Worm (Caenorhabditis elegans) whole organism, young adult: ENCODE results near the gene Y69A2AR.32.

Experiments
- B0019.2 ChIP-seq: fragments of 200-800 bp; sonication (Bioruptor generic); conservative IDR thresholded peaks from 2 replicates; pipeline ENCODE4 v1.3.6; 2022; ENCODE audit warnings: missing genetic modification reagents, missing genetic modification characterization, missing compliant biosample characterization
- B0035.1 ChIP-seq: sonication (generic microtip); optimal IDR thresholded peaks from 2 replicates; lab custom pipeline; 2016; ENCODE audit warnings: missing genetic modification characterization, mild to moderate bottlenecking, missing compliant biosample characterization, missing genotype, missing genetic modification reagents
- B0336.3 ChIP-seq: fragments of 200-800 bp; sonication (Bioruptor generic); IDR thresholded peaks from 2 replicates; pipeline ENCODE4 v1.3.6; 2022; ENCODE audit warnings: missing genetic modification characterization, missing compliant biosample characterization
- C06A6.2 ChIP-seq: fragments of 200-800 bp; sonication (Bioruptor generic); conservative IDR thresholded peaks from 2 replicates; pipeline ENCODE4 v1.3.6; 2022; ENCODE audit warnings: missing genetic modification characterization, missing compliant biosample characterization
- C17E4.6 ChIP-seq: fragments of 200-800 bp; sonication (Bioruptor generic); IDR thresholded peaks from 2 replicates; pipeline ENCODE4 v1.3.6; 2022; ENCODE audit warnings: missing genetic modification reagents, missing genetic modification characterization, missing compliant biosample characterization
- F33H1.4 ChIP-seq: fragments of 200-800 bp; sonication (Bioruptor generic); IDR thresholded peaks from 2 replicates; pipeline ENCODE4 v1.3.6; 2022; ENCODE audit warnings: missing genetic modification reagents, missing genetic modification characterization, missing compliant biosample characterization
- F39B2.1 ChIP-seq: fragments of 200-800 bp; sonication (Bioruptor generic); IDR thresholded peaks from 2 replicates; pipeline ENCODE4 v1.3.6; 2022; ENCODE audit warnings: missing genetic modification reagents, missing genetic modification characterization, missing compliant biosample characterization
- F49E8.2 ChIP-seq: sonication (generic microtip); optimal IDR thresholded peaks from 3 replicates; lab custom pipeline; 2017; ENCODE audit warnings: missing genetic modification characterization, mild to moderate bottlenecking, missing compliant biosample characterization, antibody characterized with exemption, moderate library complexity; ENCODE audit not compliant: insufficient read depth
- F57A8.1 ChIP-seq: fragments of 200-800 bp; sonication (Bioruptor generic); optimal IDR thresholded peaks from 2 replicates; lab custom pipeline; 2018; ENCODE audit warnings: mild to moderate bottlenecking, missing genetic modification characterization, moderate library complexity, missing compliant biosample characterization
- K11D2.4 ChIP-seq: fragments of 200-800 bp; sonication (Bioruptor generic); IDR thresholded peaks from 2 replicates; pipeline ENCODE4 v1.3.6; 2022; ENCODE audit warnings: missing genetic modification reagents, missing genetic modification characterization, missing compliant biosample characterization
- Y56A3A.18 ChIP-seq: fragments of 200-800 bp; sonication (Bioruptor generic); IDR thresholded peaks from 2 replicates; pipeline ENCODE4 v1.3.6; 2022; ENCODE audit warnings: missing genetic modification reagents, missing genetic modification characterization, missing compliant biosample characterization
- akir-1 ChIP-seq: fragments of 200-800 bp; sonication (Bioruptor generic); optimal IDR thresholded peaks from 2 replicates; lab custom pipeline; 2018; ENCODE audit warnings: mild to moderate bottlenecking, missing genetic modification characterization, moderate library complexity, missing compliant biosample characterization
- aptf-3 ChIP-seq: fragments of 200-800 bp; sonication (Bioruptor generic); IDR thresholded peaks from 2 replicates; pipeline ENCODE4 v1.3.6; 2022; ENCODE audit warnings: missing genetic modification characterization, missing compliant biosample characterization
- athp-1 ChIP-seq: sonication (generic microtip); optimal IDR thresholded peaks from 2 replicates; lab custom pipeline; 2017; ENCODE audit warnings: mild to moderate bottlenecking, missing genetic modification characterization, missing compliant biosample characterization
- attf-3 ChIP-seq: fragments of 200-800 bp; sonication (Bioruptor generic); conservative IDR thresholded peaks from 2 replicates; pipeline ENCODE4 v1.3.6; 2022; ENCODE audit warnings: missing genetic modification reagents, missing genetic modification characterization, missing compliant biosample characterization
- attf-5 ChIP-seq: fragments of 200-800 bp; sonication (Bioruptor generic); optimal IDR thresholded peaks from 2 replicates; lab custom pipeline; 2018; ENCODE audit warnings: mild to moderate bottlenecking, missing genetic modification characterization, missing compliant biosample characterization
- bed-1 ChIP-seq: fragments of 200-800 bp; sonication (Bioruptor generic); IDR thresholded peaks from 2 replicates; pipeline ENCODE4 v1.3.6; 2022; ENCODE audit warnings: missing genetic modification reagents, missing genetic modification characterization, missing compliant biosample characterization
- ccch-3 ChIP-seq: fragments of 200-800 bp; sonication (Bioruptor generic); optimal IDR thresholded peaks from 2 replicates; lab custom pipeline; 2018; ENCODE audit warnings: mild to moderate bottlenecking, missing genetic modification characterization, missing compliant biosample characterization
- cebp-2 ChIP-seq: fragments of 200-800 bp; sonication (Bioruptor generic); IDR thresholded peaks from 2 replicates; pipeline ENCODE4 v1.3.6; 2022; ENCODE audit warnings: missing genetic modification characterization, missing compliant biosample characterization
- ceh-40 ChIP-seq: fragments of 200-800 bp; sonication (Bioruptor generic); IDR thresholded peaks from 2 replicates; pipeline ENCODE4 v1.3.6; 2022; ENCODE audit warnings: missing genetic modification characterization, missing compliant biosample characterization
- ceh-79 ChIP-seq: sonication (generic microtip); optimal IDR thresholded peaks from 2 replicates; lab custom pipeline; 2017; ENCODE audit warnings: mild to moderate bottlenecking, missing genetic modification characterization, missing compliant biosample characterization
- die-1 ChIP-seq: sonication (generic microtip); optimal IDR thresholded peaks from 2 replicates; lab custom pipeline; 2016; ENCODE audit warnings: missing genotype, mild to moderate bottlenecking, missing genetic modification characterization, missing compliant biosample characterization
- dpff-1 ChIP-seq: sonication (generic microtip); optimal IDR thresholded peaks from 2 replicates; lab custom pipeline; 2017; ENCODE audit warnings: mild to moderate bottlenecking, missing genetic modification characterization, missing compliant biosample characterization
- egl-44 ChIP-seq: fragments of 200-800 bp; sonication (Bioruptor generic); IDR thresholded peaks from 2 replicates; pipeline ENCODE4 v1.3.6; 2022; ENCODE audit warnings: missing genetic modification reagents, missing genetic modification characterization, missing compliant biosample characterization
- egrh-3 ChIP-seq: fragments of 200-800 bp; sonication (Bioruptor generic); IDR thresholded peaks from 2 replicates; pipeline ENCODE4 v1.3.6; 2022; ENCODE audit warnings: missing genetic modification reagents, missing genetic modification characterization, missing compliant biosample characterization
- ekl-4 ChIP-seq: fragments of 200-800 bp; sonication (Bioruptor generic); IDR thresholded peaks from 2 replicates; pipeline ENCODE4 v1.3.6; 2022; ENCODE audit warnings: missing genetic modification reagents, missing genetic modification characterization, missing compliant biosample characterization
- fkh-3 ChIP-seq: sonication (generic microtip); optimal IDR thresholded peaks from 2 replicates; lab custom pipeline; 2016; ENCODE audit warnings: mild to moderate bottlenecking, missing genetic modification characterization, missing compliant biosample characterization
- hmg-1.2 ChIP-seq: fragments of 200-800 bp; sonication (Bioruptor generic); IDR thresholded peaks from 2 replicates; pipeline ENCODE4 v1.3.6; 2022; ENCODE audit warnings: missing genetic modification reagents, missing genetic modification characterization, missing compliant biosample characterization
- hmg-20 ChIP-seq: fragments of 200-800 bp; sonication (Bioruptor generic); IDR thresholded peaks from 2 replicates; pipeline ENCODE4 v1.3.6; 2022; ENCODE audit warnings: missing genetic modification reagents, missing genetic modification characterization, missing compliant biosample characterization
- hrde-1 ChIP-seq: sonication (generic microtip); optimal IDR thresholded peaks from 2 replicates; lab custom pipeline; 2016; ENCODE audit warnings: missing genetic modification characterization, mild to moderate bottlenecking, missing compliant biosample characterization, moderate library complexity, missing genotype, missing genetic modification reagents, borderline replicate concordance
- let-607 ChIP-seq, 2 experiments: fragments of 200-800 bp in 1 of 2; sonication (Bioruptor generic) in 1 of 2; sonication (generic microtip) in 1 of 2; optimal IDR thresholded peaks; 2 replicates each; lab custom pipeline; 2016 to 2018; ENCODE audit warnings: mild to moderate bottlenecking in 2 of 2, missing compliant biosample characterization in 2 of 2, missing genetic modification characterization in 2 of 2, moderate library complexity in 2 of 2, missing genotype in 1 of 2
- lin-54 ChIP-seq: fragments of 200-800 bp; sonication (Bioruptor generic); optimal IDR thresholded peaks from 2 replicates; lab custom pipeline; 2018; ENCODE audit warnings: mild to moderate bottlenecking, missing genetic modification characterization, missing compliant biosample characterization
- lir-1 ChIP-seq: fragments of 200-800 bp; sonication (Bioruptor generic); conservative IDR thresholded peaks from 2 replicates; pipeline ENCODE4 v1.3.6; 2022; ENCODE audit warnings: missing genetic modification reagents, missing genetic modification characterization, missing compliant biosample characterization
- lsl-1 ChIP-seq: fragments of 200-800 bp; sonication (Bioruptor generic); optimal IDR thresholded peaks from 2 replicates; lab custom pipeline; 2018; ENCODE audit warnings: mild to moderate bottlenecking, missing genetic modification characterization, moderate library complexity, missing compliant biosample characterization
- mel-28 ChIP-seq: sonication (generic microtip); optimal IDR thresholded peaks from 2 replicates; lab custom pipeline; 2016; ENCODE audit warnings: borderline replicate concordance, mild to moderate bottlenecking, missing genetic modification characterization, missing compliant biosample characterization
- mes-4 ChIP-seq: sonication (generic microtip); optimal IDR thresholded peaks from 2 replicates; lab custom pipeline; 2016; ENCODE audit warnings: missing genotype, missing genetic modification characterization, missing compliant biosample characterization
- nfya-1 ChIP-seq: sonication (generic microtip); optimal IDR thresholded peaks from 2 replicates; lab custom pipeline; 2017; ENCODE audit warnings: antibody characterized with exemption, missing compliant biosample characterization, missing genetic modification characterization, borderline replicate concordance; ENCODE audit not compliant: insufficient read depth
- nhr-27 ChIP-seq: fragments of 200-800 bp; sonication (Bioruptor generic); optimal IDR thresholded peaks from 2 replicates; lab custom pipeline; 2018; ENCODE audit warnings: mild to moderate bottlenecking, missing genetic modification characterization, moderate library complexity, missing compliant biosample characterization
- nhr-80 ChIP-seq: sonication (generic microtip); optimal IDR thresholded peaks from 2 replicates; lab custom pipeline; 2016; ENCODE audit warnings: missing genetic modification characterization, missing compliant biosample characterization
- pha-4 ChIP-seq: fragments of 150-350 bp; sonication (generic microtip); optimal IDR thresholded peaks from 2 replicates; lab custom pipeline; 2014; ENCODE audit warnings: missing biosample characterization, missing genetic modification reagents, missing genetic modification characterization
- snpc-1.1 ChIP-seq: sonication (generic microtip); optimal IDR thresholded peaks from 2 replicates; lab custom pipeline; 2017; ENCODE audit warnings: missing genetic modification characterization, mild to moderate bottlenecking, missing compliant biosample characterization, antibody characterized with exemption, moderate library complexity, missing genotype, missing genetic modification reagents; ENCODE audit not compliant: insufficient read depth
- snpc-1.3 ChIP-seq: sonication (generic microtip); optimal IDR thresholded peaks from 2 replicates; lab custom pipeline; 2017; ENCODE audit warnings: missing genetic modification characterization, mild to moderate bottlenecking, missing compliant biosample characterization, antibody characterized with exemption, moderate library complexity, missing genotype, missing genetic modification reagents; ENCODE audit not compliant: insufficient read depth
- tbp1 ChIP-seq: fragments of 200-800 bp; sonication (Bioruptor generic); optimal IDR thresholded peaks from 2 replicates; lab custom pipeline; 2018; ENCODE audit warnings: mild to moderate bottlenecking, missing genetic modification characterization, missing compliant biosample characterization
- xnd-1 ChIP-seq: sonication (generic microtip); optimal IDR thresholded peaks from 2 replicates; lab custom pipeline; 2016; ENCODE audit warnings: missing genotype, missing genetic modification reagents, missing genetic modification characterization, missing compliant biosample characterization
- ztf-26 ChIP-seq: sonication (generic microtip); optimal IDR thresholded peaks from 2 replicates; lab custom pipeline; 2017; ENCODE audit warnings: missing genetic modification characterization, missing compliant biosample characterization
- ztf-28 ChIP-seq: fragments of 200-800 bp; sonication (Bioruptor generic); IDR thresholded peaks from 2 replicates; pipeline ENCODE4 v1.3.6; 2022; ENCODE audit warnings: missing genetic modification reagents, missing genetic modification characterization, missing compliant biosample characterization
- ztf-6 ChIP-seq: fragments of 200-800 bp; sonication (Bioruptor generic); IDR thresholded peaks from 2 replicates; pipeline ENCODE4 v1.3.6; 2022; ENCODE audit warnings: missing genetic modification reagents, missing genetic modification characterization, missing compliant biosample characterization

Y69A2AR.32 gene

ce11 chrIV:2639666-2640273 lies 29.5 kb downstream of the Y69A2AR.32 start (continued):
- TF ChIP-seq Y56A3A.18 (GFP tag; lab: Robert Waterston, UW) (no peak), pha-4 (tag; lab: Kevin White, UChicago) (no peak), ztf-28 (GFP tag; lab: Robert Waterston, UW) (no peak), hmg-1.2 (GFP tag; lab: Robert Waterston, UW) (peak; percentile 60), F57A8.1 (GFP tag; lab: Kevin White, UChicago) (no peak), C17E4.6 (GFP tag; lab: Robert Waterston, UW) (no peak), B0035.1 (tag; lab: Kevin White, UChicago) (no peak), egrh-3 (GFP tag; lab: Robert Waterston, UW) (no peak), lsl-1 (GFP tag; lab: Kevin White, UChicago) (peak; percentile 19), nhr-27 (no peak), F39B2.1 (GFP tag; lab: Robert Waterston, UW) (no peak), ztf-26 (peak; percentile 15), akir-1 (GFP tag; lab: Kevin White, UChicago) (no peak), aptf-3 (GFP tag; lab: Robert Waterston, UW) (no peak), fkh-3 (tag; lab: Kevin White, UChicago) (peak; percentile 21), ekl-4 (GFP tag; lab: Robert Waterston, UW) (peak; percentile 65), ztf-6 (GFP tag; lab: Robert Waterston, UW) (no peak), mes-4 (tag; lab: Kevin White, UChicago) (no peak), K11D2.4 (no peak), C06A6.2 (GFP tag; lab: Robert Waterston, UW) (no peak), nfya-1 (no peak), B0336.3 (GFP tag; lab: Robert Waterston, UW) (peak; percentile 65), athp-1 (tag; lab: Kevin White, UChicago) (peak; percentile 66), ceh-79 (tag; lab: Kevin White, UChicago) (peak; percentile 7), F49E8.2 (tag; lab: Kevin White, UChicago) (peak; percentile 70), B0019.2 (GFP tag; lab: Robert Waterston, UW) (no peak), egl-44 (peak; percentile 58; the same call in 1 of the 2 replicates), die-1 (tag; lab: Kevin White, UChicago) (peak; percentile 57), hrde-1 (no peak), attf-5 (GFP tag; lab: Kevin White, UChicago) (peak; percentile 54), tbp1 (GFP tag; lab: Kevin White, UChicago) (peak; percentile 97), dpff-1 (tag; lab: Kevin White, UChicago) (no peak), attf-3 (peak; percentile 56; the same call in 1 of the 2 replicates), hmg-20 (GFP tag; lab: Robert Waterston, UW) (0 out of 2 replicates have a peak, but pooled peaks have one; percentile 27), lir-1 (GFP tag; lab: Robert Waterston, UW) (no peak), mel-28 (no peak), snpc-1.1 (tag; lab: Kevin White, UChicago) (no peak), nhr-80 (no peak), xnd-1 (tag; lab: Kevin White, UChicago) (no peak), let-607 (tag; optimal IDR thresholded peaks at IDR 0.05; lab: Kevin White, UChicago) (peak in 1 of 2 experiments; percentile 55), snpc-1.3 (tag; lab: Kevin White, UChicago) (peak; percentile 19), lin-54 (GFP tag; lab: Kevin White, UChicago) (peak; percentile 61), cebp-2 (GFP tag; lab: Robert Waterston, UW) (peak; percentile 79; the same call in 1 of the 2 replicates), bed-1 (GFP tag; lab: Robert Waterston, UW) (no peak), ccch-3 (no peak), ceh-40 (GFP tag; lab: Robert Waterston, UW) (0 out of 2 replicates have a peak, but pooled peaks have one; percentile 67), F33H1.4 (GFP tag; lab: Robert Waterston, UW) (no peak)
